Worm (Caenorhabditis elegans) whole organism, mixed stage, embryonic: ENCODE results near the gene dct-17.

Experiments used
- M03D4.4 ChIP-seq: sonication (generic microtip); optimal IDR thresholded peaks from 2 replicates; lab custom pipeline; 2017; ENCODE audit warnings: mild to moderate bottlenecking, missing genetic modification characterization, missing compliant biosample characterization
- bed-3 ChIP-seq: fragments of 200-800 bp; sonication (Bioruptor generic); optimal IDR thresholded peaks from 3 replicates; lab custom pipeline; 2018; ENCODE audit warnings: mild to moderate bottlenecking, missing genetic modification characterization, moderate library complexity, missing compliant biosample characterization
- blmp-1 ChIP-seq: fragments of 150-350 bp; optimal IDR thresholded peaks from 2 replicates; lab custom pipeline; 2014; ENCODE audit warnings: missing biosample characterization, missing genetic modification characterization
- ceh-39 ChIP-seq: fragments of 150-350 bp; optimal IDR thresholded peaks from 2 replicates; lab custom pipeline; 2014; ENCODE audit warnings: missing biosample characterization, missing genetic modification characterization
- ceh-43 ChIP-seq: fragments of 200-800 bp; sonication (Bioruptor generic); optimal IDR thresholded peaks from 2 replicates; lab custom pipeline; 2018; ENCODE audit warnings: mild to moderate bottlenecking, missing genetic modification characterization, moderate library complexity, missing compliant biosample characterization
- ceh-83 ChIP-seq: fragments of 200-800 bp; sonication (Bioruptor generic); optimal IDR thresholded peaks from 2 replicates; lab custom pipeline; 2018; ENCODE audit warnings: mild to moderate bottlenecking, missing genetic modification characterization, missing compliant biosample characterization
- ces-1 ChIP-seq: fragments of 150-350 bp; optimal IDR thresholded peaks from 2 replicates; lab custom pipeline; 2014; ENCODE audit warnings: missing biosample characterization, missing genetic modification reagents, missing genetic modification characterization
- cnd-1 ChIP-seq: fragments of 200-800 bp; sonication (Bioruptor generic); optimal IDR thresholded peaks from 2 replicates; lab custom pipeline; 2018; ENCODE audit warnings: mild to moderate bottlenecking, missing genetic modification characterization, missing compliant biosample characterization
- drap-1 ChIP-seq: fragments of 200-800 bp; sonication (Bioruptor generic); optimal IDR thresholded peaks from 3 replicates; lab custom pipeline; 2018; ENCODE audit warnings: mild to moderate bottlenecking, missing genetic modification characterization, missing compliant biosample characterization
- elt-1 ChIP-seq: sonication (generic microtip); optimal IDR thresholded peaks from 2 replicates; lab custom pipeline; 2017; ENCODE audit warnings: missing genetic modification characterization, mild to moderate bottlenecking, missing compliant biosample characterization, antibody characterized with exemption, moderate library complexity, borderline replicate concordance; ENCODE audit not compliant: insufficient read depth
- elt-3 ChIP-seq: fragments of 150-350 bp; optimal IDR thresholded peaks from 2 replicates; lab custom pipeline; 2014; ENCODE audit warnings: missing biosample characterization, missing genetic modification characterization
- flh-1 ChIP-seq: fragments of 200-800 bp; sonication (Bioruptor generic); optimal IDR thresholded peaks from 2 replicates; lab custom pipeline; 2018; ENCODE audit warnings: mild to moderate bottlenecking, missing genetic modification characterization, moderate library complexity, missing compliant biosample characterization
- ham-2 ChIP-seq: fragments of 200-800 bp; sonication (Bioruptor generic); optimal IDR thresholded peaks from 2 replicates; lab custom pipeline; 2018; ENCODE audit warnings: mild to moderate bottlenecking, missing genetic modification characterization, missing compliant biosample characterization
- hlh-1 ChIP-seq: fragments of 150-350 bp; optimal IDR thresholded peaks from 2 replicates; lab custom pipeline; 2014; ENCODE audit warnings: missing biosample characterization, missing genetic modification reagents, missing genetic modification characterization
- lin-13 ChIP-seq: fragments of 150-350 bp; optimal IDR thresholded peaks from 2 replicates; lab custom pipeline; 2014; ENCODE audit warnings: missing biosample characterization, missing genetic modification characterization
- lin-32 ChIP-seq: fragments of 200-800 bp; sonication (Bioruptor generic); optimal IDR thresholded peaks from 2 replicates; lab custom pipeline; 2018; ENCODE audit warnings: mild to moderate bottlenecking, missing genetic modification characterization, missing compliant biosample characterization
- lsy-2 ChIP-seq: fragments of 150-350 bp; optimal IDR thresholded peaks from 2 replicates; lab custom pipeline; 2014; ENCODE audit warnings: missing biosample characterization, missing genetic modification characterization
- mab-5 ChIP-seq: fragments of 150-350 bp; optimal IDR thresholded peaks from 2 replicates; lab custom pipeline; 2014; ENCODE audit warnings: missing biosample characterization, missing genetic modification characterization
- mep-1 ChIP-seq: fragments of 150-350 bp; optimal IDR thresholded peaks from 2 replicates; lab custom pipeline; 2017; ENCODE audit warnings: missing biosample characterization, missing genetic modification reagents, missing genetic modification characterization, inconsistent platforms
- mls-2 ChIP-seq: sonication (generic microtip); optimal IDR thresholded peaks from 2 replicates; lab custom pipeline; 2016; ENCODE audit warnings: mild to moderate bottlenecking, missing genetic modification characterization, moderate library complexity, missing compliant biosample characterization
- nhr-12 ChIP-seq: fragments of 150-350 bp; optimal IDR thresholded peaks from 2 replicates; lab custom pipeline; 2014; ENCODE audit warnings: missing biosample characterization, missing genetic modification characterization
- nhr-2 ChIP-seq: fragments of 150-350 bp; optimal IDR thresholded peaks from 2 replicates; lab custom pipeline; 2014; ENCODE audit warnings: missing biosample characterization, missing genetic modification characterization
- nhr-237 ChIP-seq: fragments of 150-350 bp; optimal IDR thresholded peaks from 2 replicates; lab custom pipeline; 2014; ENCODE audit warnings: missing biosample characterization, missing genetic modification characterization
- nhr-28 ChIP-seq: fragments of 150-350 bp; optimal IDR thresholded peaks from 2 replicates; lab custom pipeline; 2014; ENCODE audit warnings: missing biosample characterization, missing genetic modification characterization
- nhr-76 ChIP-seq: sonication (generic microtip); optimal IDR thresholded peaks from 2 replicates; lab custom pipeline; 2017; ENCODE audit warnings: missing biosample characterization, missing genetic modification characterization
- pha-4 ChIP-seq: fragments of 150-350 bp; optimal IDR thresholded peaks from 2 replicates; lab custom pipeline; 2018; ENCODE audit warnings: missing biosample characterization, missing genetic modification reagents, missing genetic modification characterization
- sem-2 ChIP-seq: fragments of 200-800 bp; sonication (Bioruptor generic); optimal IDR thresholded peaks from 2 replicates; lab custom pipeline; 2018; ENCODE audit warnings: mild to moderate bottlenecking, missing genetic modification characterization, missing compliant biosample characterization
- snpc-4 ChIP-seq: fragments of 150-350 bp; optimal IDR thresholded peaks from 2 replicates; lab custom pipeline; 2014; ENCODE audit warnings: missing biosample characterization, missing genetic modification characterization
- sptf-1 ChIP-seq: sonication (generic microtip); optimal IDR thresholded peaks from 2 replicates; lab custom pipeline; 2017; ENCODE audit warnings: mild to moderate bottlenecking, missing genetic modification characterization, moderate library complexity, missing compliant biosample characterization
- tbx-8 ChIP-seq: fragments of 200-800 bp; sonication (Bioruptor generic); optimal IDR thresholded peaks from 2 replicates; lab custom pipeline; 2018; ENCODE audit warnings: mild to moderate bottlenecking, missing genetic modification characterization, moderate library complexity, missing compliant biosample characterization
- unc-120 ChIP-seq: sonication (generic microtip); optimal IDR thresholded peaks from 2 replicates; lab custom pipeline; 2017; ENCODE audit warnings: missing genetic modification characterization, missing compliant biosample characterization; ENCODE audit not compliant: poor library complexity, severe bottlenecking
- unc-39 ChIP-seq: fragments of 150-350 bp; optimal IDR thresholded peaks from 2 replicates; lab custom pipeline; 2014; ENCODE audit warnings: missing biosample characterization, missing genetic modification characterization
- unc-62 ChIP-seq: fragments of 150-350 bp; optimal IDR thresholded peaks from 2 replicates; lab custom pipeline; 2014; ENCODE audit warnings: missing biosample characterization, missing genetic modification reagents, missing genetic modification characterization
- zip-8 ChIP-seq: fragments of 150-350 bp; optimal IDR thresholded peaks from 2 replicates; lab custom pipeline; 2014; ENCODE audit warnings: missing biosample characterization, missing genetic modification characterization
- ztf-11 ChIP-seq: fragments of 150-350 bp; optimal IDR thresholded peaks from 2 replicates; lab custom pipeline; 2014; ENCODE audit warnings: missing biosample characterization, missing genetic modification characterization

Gene dct-17

DNA sequence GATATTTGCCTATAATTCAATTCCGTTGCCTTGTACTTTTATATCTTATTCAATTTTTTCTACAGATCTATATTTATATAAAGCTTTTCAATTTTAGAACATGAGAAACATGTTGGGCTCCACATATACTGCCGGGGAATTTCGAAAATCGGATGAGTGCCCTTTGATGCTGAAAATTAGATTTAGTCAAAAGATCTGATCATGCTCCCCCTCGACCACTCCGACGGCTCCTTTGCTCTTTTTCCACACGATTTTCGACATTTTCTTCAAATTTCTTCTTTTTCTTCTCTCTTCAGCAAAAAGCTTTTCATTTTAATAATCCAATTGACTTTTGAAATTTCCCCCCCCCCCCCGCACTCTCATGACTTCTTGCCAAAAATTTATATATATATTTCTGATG lies 49.1 kb downstream of the dct-17 start:
- TF ChIP-seq ces-1 (GFP tag; lab: Kevin White, UChicago), result peak; percentile 86
- TF ChIP-seq zip-8, result no peak

ce11 chrV:13679859-13680258 lies 50.7 kb downstream of the dct-17 start:
- TF ChIP-seq cnd-1 (tag; lab: Kevin White, UChicago), result no peak
- no peak for TF ChIP-seq elt-1
- TF ChIP-seq mab-5 (tag; lab: Kevin White, UChicago), result no peak
- no peak for TF ChIP-seq unc-39 (tag; lab: Kevin White, UChicago)
- no peak for TF ChIP-seq blmp-1
- TF ChIP-seq zip-8, result no peak
- no peak for TF ChIP-seq nhr-12 (tag; lab: Kevin White, UChicago)

DNA sequence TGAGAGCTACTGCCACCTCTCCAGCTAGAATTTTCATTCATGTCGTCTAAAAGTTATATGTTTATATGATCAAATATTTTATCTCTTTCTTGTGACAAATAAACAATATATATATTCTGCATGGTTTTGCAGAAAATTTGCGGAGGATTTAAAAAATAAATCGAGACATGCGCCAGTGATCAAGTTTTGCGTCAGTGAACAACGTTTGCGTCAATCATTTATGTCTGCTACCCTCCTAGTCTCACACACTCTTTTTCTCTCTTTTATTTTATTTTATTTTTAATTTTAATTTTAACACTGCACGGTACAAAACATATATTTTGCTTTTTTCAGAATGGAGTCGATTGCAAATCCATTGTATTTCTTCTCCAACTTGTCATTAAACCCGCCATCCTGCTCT lies 52.0 kb downstream of the dct-17 start, which contains the start of the genes tag-65 and ccz-1:
Gene tag-65 (minus strand): TSS at position 46 of the 400 bp plus-strand sequence.
Gene ccz-1 (plus strand): TSS at position 334 of the 400 bp plus-strand sequence.
- TF ChIP-seq ceh-83 (peak; percentile 34), lin-13 (peak; percentile 66), mep-1 (tag; lab: Kevin White, UChicago) (peak; percentile 74), ceh-39 (tag; lab: Kevin White, UChicago) (no peak), ztf-11 (tag; lab: Kevin White, UChicago) (no peak), ham-2 (no peak), nhr-76 (no peak), unc-120 (tag; lab: Kevin White, UChicago) (no peak), lin-32 (GFP tag; lab: Kevin White, UChicago) (no peak), nhr-2 (tag; lab: Kevin White, UChicago) (peak; percentile 4), unc-62 (GFP tag; lab: Kevin White, UChicago) (peak; percentile 60), elt-3 (tag; lab: Kevin White, UChicago) (no peak), tbx-8 (GFP tag; lab: Kevin White, UChicago) (no peak), snpc-4 (tag; lab: Kevin White, UChicago) (no peak), sptf-1 (tag; lab: Kevin White, UChicago) (peak; percentile 60), drap-1 (GFP tag; lab: Kevin White, UChicago) (no peak), pha-4 (tag; lab: Kevin White, UChicago) (peak; percentile 90), elt-1 (no peak), blmp-1 (no peak), lsy-2 (tag; lab: Kevin White, UChicago) (peak; percentile 74), mls-2 (tag; lab: Kevin White, UChicago) (no peak), nhr-237 (tag; lab: Kevin White, UChicago) (peak; percentile 78), M03D4.4 (no peak), nhr-28 (tag; lab: Kevin White, UChicago) (no peak), mab-5 (tag; lab: Kevin White, UChicago) (peak; percentile 22), ceh-43 (GFP tag; lab: Kevin White, UChicago) (no peak), hlh-1 (tag; lab: Kevin White, UChicago) (peak; percentile 36), zip-8 (no peak), ces-1 (GFP tag; lab: Kevin White, UChicago) (peak; percentile 85), bed-3 (GFP tag; lab: Kevin White, UChicago) (no peak), unc-39 (tag; lab: Kevin White, UChicago) (no peak), sem-2 (no peak), cnd-1 (tag; lab: Kevin White, UChicago) (no peak), flh-1 (GFP tag; lab: Kevin White, UChicago) (no peak), nhr-12 (tag; lab: Kevin White, UChicago) (no peak)
